Fruit fly (Drosophila melanogaster) whole organism, embryonic: ENCODE data around the gene Eo.

Experiments
- BtbVII ChIP-seq: fragments of 200-800 bp; sonication (Bioruptor generic); optimal IDR thresholded peaks from 3 replicates; lab custom pipeline; 2017; ENCODE audit warnings: missing biosample characterization, mild to moderate bottlenecking, missing genetic modification characterization
- CG10274 ChIP-seq: fragments of 200-800 bp; sonication (Bioruptor generic); optimal IDR thresholded peaks from 3 replicates; lab custom pipeline; 2017; ENCODE audit warnings: missing biosample characterization, mild to moderate bottlenecking, missing genetic modification characterization
- CG11085 ChIP-seq: fragments of 200-800 bp; sonication (Bioruptor generic); IDR thresholded peaks from 2 replicates; pipeline ENCODE4 v1.3.6; 2022; ENCODE audit warnings: missing biosample characterization, missing genetic modification characterization
- CG11696 ChIP-seq: fragments of 200-800 bp; sonication (Bioruptor generic); IDR thresholded peaks from 2 replicates; pipeline ENCODE4 v1.3.6; 2022; ENCODE audit warnings: missing biosample characterization, missing genetic modification characterization
- CG3065 ChIP-seq: fragments of 200-800 bp; sonication (Bioruptor generic); optimal IDR thresholded peaks from 2 replicates; lab custom pipeline; 2016; ENCODE audit warnings: missing biosample characterization, missing genetic modification characterization
- CG31441 ChIP-seq: fragments of 200-800 bp; sonication (Bioruptor generic); IDR thresholded peaks from 2 replicates; pipeline ENCODE4 v1.3.6; 2022; ENCODE audit warnings: missing biosample characterization, missing genetic modification characterization
- CG34376 ChIP-seq: fragments of 200-800 bp; sonication (Bioruptor generic); optimal IDR thresholded peaks from 2 replicates; lab custom pipeline; 2018; ENCODE audit warnings: missing biosample characterization, mild to moderate bottlenecking, missing genetic modification characterization
- CG7271 ChIP-seq: fragments of 200-800 bp; sonication (Bioruptor generic); optimal IDR thresholded peaks from 2 replicates; lab custom pipeline; 2018; ENCODE audit warnings: missing biosample characterization, mild to moderate bottlenecking, missing genetic modification characterization, moderate library complexity
- CG7745 ChIP-seq: fragments of 200-800 bp; sonication (Bioruptor generic); optimal IDR thresholded peaks from 2 replicates; lab custom pipeline; 2018; ENCODE audit warnings: missing biosample characterization, mild to moderate bottlenecking, missing genetic modification characterization, moderate library complexity
- CG8089 ChIP-seq: fragments of 200-800 bp; sonication (Bioruptor generic); optimal IDR thresholded peaks from 3 replicates; lab custom pipeline; 2016; ENCODE audit warnings: missing biosample characterization, missing genetic modification characterization
- CG8765 ChIP-seq: fragments of 200-800 bp; sonication (Bioruptor generic); IDR thresholded peaks from 2 replicates; pipeline ENCODE4 v1.3.6; 2022; ENCODE audit warnings: missing biosample characterization, missing genetic modification characterization
- E2f1 ChIP-seq: fragments of 200-800 bp; sonication (Bioruptor generic); IDR thresholded peaks from 2 replicates; pipeline ENCODE4 v1.3.6; 2022; ENCODE audit warnings: missing biosample characterization, missing genetic modification characterization
- H2.0 ChIP-seq: fragments of 200-800 bp; sonication (Bioruptor generic); IDR thresholded peaks from 2 replicates; pipeline ENCODE4 v1.3.6; 2022; ENCODE audit warnings: missing biosample characterization, missing genetic modification characterization
- HLH3B ChIP-seq: fragments of 200-800 bp; sonication (Bioruptor generic); IDR thresholded peaks from 2 replicates; pipeline ENCODE4 v1.3.6; 2022; ENCODE audit warnings: missing biosample characterization, missing genetic modification characterization
- HLH4C ChIP-seq: fragments of 200-800 bp; sonication (Bioruptor generic); IDR thresholded peaks from 3 replicates; pipeline ENCODE4 v1.3.6; 2022; ENCODE audit warnings: missing biosample characterization, missing genetic modification characterization; ENCODE audit not compliant: partially characterized antibody
- Hey ChIP-seq: fragments of 200-800 bp; sonication (Bioruptor generic); optimal IDR thresholded peaks from 3 replicates; lab custom pipeline; 2018; ENCODE audit warnings: missing biosample characterization, mild to moderate bottlenecking, missing genetic modification characterization
- MBD-R2 ChIP-seq: fragments of 200-800 bp; sonication (Bioruptor generic); IDR thresholded peaks from 2 replicates; pipeline ENCODE4 v1.3.6; 2022; ENCODE audit warnings: missing biosample characterization, missing genetic modification characterization
- Med ChIP-seq: fragments of 200-800 bp; sonication (Bioruptor generic); peaks from one replicate; lab custom pipeline; 2016; ENCODE audit warnings: missing biosample characterization, missing genetic modification characterization, mild to moderate bottlenecking, inconsistent platforms, moderate library complexity
- Meics ChIP-seq: fragments of 200-800 bp; sonication (Bioruptor generic); optimal IDR thresholded peaks from 2 replicates; lab custom pipeline; 2017; ENCODE audit warnings: missing biosample characterization, mild to moderate bottlenecking, missing genetic modification characterization
- Mes4 ChIP-seq: fragments of 200-800 bp; sonication (Bioruptor generic); optimal IDR thresholded peaks from 2 replicates; lab custom pipeline; 2016; ENCODE audit warnings: missing biosample characterization, missing genetic modification characterization
- NFAT ChIP-seq: fragments of 200-800 bp; sonication (Bioruptor generic); IDR thresholded peaks from 2 replicates; pipeline ENCODE4 v1.3.6; 2022; ENCODE audit warnings: missing biosample characterization, missing genetic modification characterization
- Optix ChIP-seq: fragments of 200-800 bp; sonication (Bioruptor generic); IDR thresholded peaks from 3 replicates; pipeline ENCODE4 v1.3.6; 2022; ENCODE audit warnings: missing biosample characterization, missing genetic modification characterization
- PHDP ChIP-seq: fragments of 200-800 bp; sonication (Bioruptor generic); optimal IDR thresholded peaks from 3 replicates; lab custom pipeline; 2018; ENCODE audit warnings: missing biosample characterization, mild to moderate bottlenecking, missing genetic modification characterization, moderate library complexity
- Pdp1 ChIP-seq, 2 experiments: fragments of 200-800 bp; sonication (Bioruptor generic); optimal IDR thresholded peaks; 3 replicates each; lab custom pipeline; 2016; ENCODE audit warnings: missing biosample characterization in 2 of 2, missing genetic modification characterization in 2 of 2, mild to moderate bottlenecking in 1 of 2, moderate library complexity in 1 of 2
- Spps ChIP-seq: fragments of 200-800 bp; sonication (Bioruptor generic); optimal IDR thresholded peaks from 2 replicates; lab custom pipeline; 2018; ENCODE audit warnings: missing biosample characterization, mild to moderate bottlenecking, missing genetic modification characterization
- ash1 ChIP-seq: fragments of 200-800 bp; sonication (Bioruptor generic); optimal IDR thresholded peaks from 2 replicates; lab custom pipeline; 2018; ENCODE audit warnings: missing biosample characterization, mild to moderate bottlenecking, missing genetic modification characterization
- cad ChIP-seq: fragments of >200 bp; optimal IDR thresholded peaks from 2 replicates; lab custom pipeline; 2017; ENCODE audit warnings: missing biosample characterization, missing genetic modification characterization
- ci ChIP-seq: fragments of 200-800 bp; sonication (Bioruptor generic); IDR thresholded peaks from 3 replicates; pipeline ENCODE4 v1.3.6; 2022; ENCODE audit warnings: missing biosample characterization, missing genetic modification characterization
- croc ChIP-seq: fragments of 200-800 bp; sonication (Bioruptor generic); conservative IDR thresholded peaks from 3 replicates; pipeline ENCODE4 v1.3.6; 2022; ENCODE audit warnings: missing biosample characterization, missing genetic modification characterization
- danr ChIP-seq: fragments of 200-800 bp; sonication (Bioruptor generic); IDR thresholded peaks from 2 replicates; pipeline ENCODE4 v1.3.6; 2022; ENCODE audit warnings: missing biosample characterization, missing genetic modification characterization
- exex ChIP-seq: fragments of 200-800 bp; sonication (Bioruptor generic); optimal IDR thresholded peaks from 4 replicates; lab custom pipeline; 2018; ENCODE audit warnings: missing biosample characterization, mild to moderate bottlenecking, missing genetic modification characterization, moderate library complexity
- grn ChIP-seq: fragments of 200-800 bp; sonication (Bioruptor generic); optimal IDR thresholded peaks from 3 replicates; lab custom pipeline; 2017; ENCODE audit warnings: missing biosample characterization, missing genetic modification characterization
- jumu ChIP-seq: fragments of 200-800 bp; sonication (Bioruptor generic); optimal IDR thresholded peaks from 3 replicates; lab custom pipeline; 2016; ENCODE audit warnings: missing biosample characterization, missing genetic modification characterization
- lab ChIP-seq: fragments of 200-800 bp; sonication (Bioruptor generic); optimal IDR thresholded peaks from 3 replicates; lab custom pipeline; 2017; ENCODE audit warnings: missing biosample characterization, missing genetic modification characterization, mild to moderate bottlenecking, moderate library complexity, missing genetic modification reagents
- lilli ChIP-seq: fragments of 200-800 bp; sonication (Bioruptor generic); optimal IDR thresholded peaks from 3 replicates; lab custom pipeline; 2016; ENCODE audit warnings: missing biosample characterization, missing genetic modification characterization
- luna ChIP-seq: fragments of 200-800 bp; sonication (Bioruptor generic); optimal IDR thresholded peaks from 2 replicates; lab custom pipeline; 2016; ENCODE audit warnings: missing biosample characterization, missing genetic modification characterization
- mirr ChIP-seq: fragments of 200-800 bp; sonication (Bioruptor generic); optimal IDR thresholded peaks from 3 replicates; lab custom pipeline; 2018; ENCODE audit warnings: missing biosample characterization, mild to moderate bottlenecking, missing genetic modification characterization
- nmo ChIP-seq: fragments of 200-800 bp; sonication (Bioruptor generic); optimal IDR thresholded peaks from 2 replicates; lab custom pipeline; 2018; ENCODE audit warnings: missing biosample characterization, mild to moderate bottlenecking, missing genetic modification characterization, moderate library complexity
- nom ChIP-seq: fragments of 200-800 bp; sonication (Bioruptor generic); optimal IDR thresholded peaks from 2 replicates; lab custom pipeline; 2017; ENCODE audit warnings: missing biosample characterization, missing genetic modification characterization, mild to moderate bottlenecking, moderate library complexity, missing genetic modification reagents
- pan ChIP-seq, 4 experiments: fragments of >200 bp in 3 of 4; fragments of 200-800 bp in 1 of 4; sonication (Bioruptor generic) in 1 of 4; optimal IDR thresholded peaks in 3 of 4; IDR thresholded peaks in 1 of 4; 2 replicates each; pipeline versions ENCODE4 v1.3.6 to Lab custom; 2017 to 2022; ENCODE audit warnings: missing biosample characterization in 2 of 4, missing genetic modification characterization in 2 of 4, mixed read lengths in 1 of 4
- pb ChIP-seq: fragments of 200-800 bp; sonication (Bioruptor generic); optimal IDR thresholded peaks from 3 replicates; lab custom pipeline; 2016; ENCODE audit warnings: missing biosample characterization, missing genetic modification characterization
- sima ChIP-seq: fragments of 200-800 bp; sonication (Bioruptor generic); optimal IDR thresholded peaks from 2 replicates; lab custom pipeline; 2016; ENCODE audit warnings: missing biosample characterization, missing genetic modification characterization
- sug ChIP-seq: fragments of 200-800 bp; optimal IDR thresholded peaks from 2 replicates; lab custom pipeline; 2019; ENCODE audit warnings: missing biosample characterization, mild to moderate bottlenecking, missing genetic modification characterization, moderate library complexity
- tio ChIP-seq: fragments of 200-800 bp; sonication (Bioruptor generic); optimal IDR thresholded peaks from 2 replicates; lab custom pipeline; 2017; ENCODE audit warnings: missing biosample characterization, missing genetic modification characterization, inconsistent platforms

The Eo gene

dm6 chrX:14946522-14946921, 27.9 kb upstream of the Eo start (continued):
- TF ChIP-seq CG11085 (GFP tag; lab: Robert Waterston, UW), result no peak
- no peak for TF ChIP-seq lilli (GFP tag; lab: Kevin White, UChicago)
- TF ChIP-seq, all 482 proteins: peak for 14

- TF ChIP-seq H2.0 (no peak), nmo (GFP tag; lab: Kevin White, UChicago) (no peak), CG11696 (GFP tag; lab: Robert Waterston, UW) (peak; percentile 41; the same call in 1 of the 2 replicates), CG8089 (no peak), Meics (no peak), CG31441 (GFP tag; lab: Robert Waterston, UW) (no peak), nom (GFP tag; lab: Kevin White, UChicago) (peak; percentile 53), HLH3B (GFP tag; lab: Robert Waterston, UW) (no peak), CG3065 (GFP tag; lab: Kevin White, UChicago) (no peak), exex (tag; lab: Kevin White, UChicago) (no peak), Med (GFP tag; lab: Kevin White, UChicago) (peak; percentile 43), Mes4 (GFP tag; lab: Kevin White, UChicago) (no peak), PHDP (tag; lab: Kevin White, UChicago) (no peak), pan (optimal IDR thresholded peaks at IDR 0.05; lab: Kevin White, UChicago) (no peak), pan (GFP tag; optimal IDR thresholded peaks at IDR 0.05 in 1 of 2, IDR thresholded peaks at IDR 0.05 in 1 of 2) (no peak), HLH4C (GFP tag; lab: Robert Waterston, UW) (no peak), croc (no peak)
These were observed 17.6 kb upstream of the Eo start for dm6 chrX:14936250-14936649.

dm6 chrX:14931296-14931695, 12.7 kb upstream of the Eo start:
- TF ChIP-seq Pdp1 (GFP tag; optimal IDR thresholded peaks at IDR 0.05; lab: Kevin White, UChicago) (peak in 1 of 2 experiments; percentile 64), MBD-R2 (GFP tag; lab: Robert Waterston, UW) (no peak)
- TF ChIP-seq, all 482 proteins: peak for 1

- TF ChIP-seq grn (GFP tag; lab: Kevin White, UChicago) (peak; percentile 98), Hey (tag; lab: Kevin White, UChicago) (peak; percentile 60), mirr (GFP tag; lab: Kevin White, UChicago) (peak; percentile 75), sug (tag; lab: Kevin White, UChicago) (peak; percentile 80), Med (GFP tag; lab: Kevin White, UChicago) (peak; percentile 52), CG34376 (peak; percentile 42), BtbVII (GFP tag; lab: Kevin White, UChicago) (peak; percentile 81), sima (GFP tag; lab: Kevin White, UChicago) (no peak), tio (GFP tag; lab: Kevin White, UChicago) (no peak), pb (GFP tag; lab: Kevin White, UChicago) (no peak), exex (tag; lab: Kevin White, UChicago) (peak; percentile 79), jumu (GFP tag; lab: Kevin White, UChicago) (no peak), Optix (GFP tag; lab: Robert Waterston, UW) (no peak), Pdp1 (GFP tag; optimal IDR thresholded peaks at IDR 0.05; lab: Kevin White, UChicago) (peak in 1 of 2 experiments; percentile 60), lab (GFP tag; lab: Kevin White, UChicago) (peak; percentile 53)
These were observed 11.2 kb upstream of the Eo start for dm6 chrX:14929813-14930212.

dm6 chrX:14928844-14929243, 10.2 kb upstream of the Eo start, which contains the start of gene CG32591:
Gene CG32591, minus strand, starts transcription at chrX:14928944.
- TF ChIP-seq CG8765 (no peak), Optix (GFP tag; lab: Robert Waterston, UW) (no peak), danr (GFP tag; lab: Robert Waterston, UW) (no peak), CG7745 (tag; lab: Kevin White, UChicago) (no peak), CG10274 (GFP tag; lab: Kevin White, UChicago) (no peak), luna (GFP tag; lab: Kevin White, UChicago) (no peak), NFAT (GFP tag; lab: Robert Waterston, UW) (no peak), sug (tag; lab: Kevin White, UChicago) (no peak), CG11085 (GFP tag; lab: Robert Waterston, UW) (no peak), Spps (tag; lab: Kevin White, UChicago) (no peak), CG7271 (tag; lab: Kevin White, UChicago) (no peak), cad (no peak), ci (GFP tag; lab: Robert Waterston, UW) (no peak), CG34376 (no peak), E2f1 (GFP tag; lab: Robert Waterston, UW) (no peak), ash1 (no peak)
